Comparison of ENCODE assay signal across 3 fruit fly cellular contexts in genomic region chr2L:10694053-10694618, dm6.
TF ChIP-seq lines count a peak whose summit lies in the region.

CG17108 (minus strand) TSS chr2L:10694103.

TF ChIP-seq in whole organism, adult, 20 proteins besides CTCF, POLR2A, EP300 and RAD21:
- TF ChIP-seq ovo (GFP tag; optimal IDR thresholded peaks at IDR 0.05; lab: Kevin White, UChicago) (no peak), tj (GFP tag; optimal IDR thresholded peaks at IDR 0.05; lab: Kevin White, UChicago) (no peak), CG7045 (GFP tag; optimal IDR thresholded peaks at IDR 0.05; lab: Kevin White, UChicago) (no peak), CG1620 (GFP tag; optimal IDR thresholded peaks at IDR 0.05; lab: Kevin White, UChicago) (no peak), CG33017 (tag; optimal IDR thresholded peaks at IDR 0.05; lab: Kevin White, UChicago) (peak; percentile 78), bab1 (GFP tag; optimal IDR thresholded peaks at IDR 0.05; lab: Kevin White, UChicago) (no peak), CG11617 (GFP tag; optimal IDR thresholded peaks at IDR 0.05; lab: Kevin White, UChicago) (no peak), cic (GFP tag; optimal IDR thresholded peaks at IDR 0.05; lab: Kevin White, UChicago) (no peak), cnc (optimal IDR thresholded peaks at IDR 0.05; lab: Kevin White, UChicago) (no peak), pad (GFP tag; optimal IDR thresholded peaks at IDR 0.05; lab: Kevin White, UChicago) (no peak), CG5204 (GFP tag; optimal IDR thresholded peaks at IDR 0.05; lab: Kevin White, UChicago) (no peak), CG7101 (tag; optimal IDR thresholded peaks at IDR 0.05; lab: Kevin White, UChicago) (peak; percentile 17), kay (GFP tag; lab: Kevin White, UChicago; ENCODE audit: borderline replicate concordance) (peak; percentile 75), CG14711 (tag; optimal IDR thresholded peaks at IDR 0.05; lab: Kevin White, UChicago) (peak; percentile 38)

TF ChIP-seq in whole organism, prepupa, 60 proteins besides CTCF, POLR2A, EP300 and RAD21:
- peak; percentile 53 for TF ChIP-seq Ets96B (tag; optimal IDR thresholded peaks at IDR 0.05; lab: Kevin White, UChicago)
- peak; percentile 30 for TF ChIP-seq Eip78C (GFP tag; lab: Kevin White, UChicago)
- no peak for TF ChIP-seq Hr4 (GFP tag; optimal IDR thresholded peaks at IDR 0.05; lab: Kevin White, UChicago)
- TF ChIP-seq dsx (GFP tag; optimal IDR thresholded peaks at IDR 0.05; lab: Kevin White, UChicago; ENCODE audit: poor library complexity, severe bottlenecking): peak; percentile 8
- TF ChIP-seq CG6808 (GFP tag; optimal IDR thresholded peaks at IDR 0.05; lab: Kevin White, UChicago): peak; percentile 42
- peak in 1 of 2 experiments; percentile 22 for TF ChIP-seq ss (GFP tag; optimal IDR thresholded peaks at IDR 0.05; lab: Kevin White, UChicago)
- TF ChIP-seq CG9139 (GFP tag; optimal IDR thresholded peaks at IDR 0.05; lab: Kevin White, UChicago): peak; percentile 21
- TF ChIP-seq topi (GFP tag; optimal IDR thresholded peaks at IDR 0.05; lab: Kevin White, UChicago): no peak
- peak; percentile 80 for TF ChIP-seq svp (GFP tag; lab: Kevin White, UChicago)
- TF ChIP-seq Blimp-1 (GFP tag; optimal IDR thresholded peaks at IDR 0.05; lab: Kevin White, UChicago): no peak
- TF ChIP-seq fd85E (GFP tag; optimal IDR thresholded peaks at IDR 0.05; lab: Kevin White, UChicago): no peak

TF ChIP-seq in whole organism, pupa, 21 proteins besides CTCF, POLR2A, EP300 and RAD21:
- peak; percentile 55 for TF ChIP-seq CG8159 (tag; optimal IDR thresholded peaks at IDR 0.05; lab: Kevin White, UChicago)
- TF ChIP-seq CG12605 (GFP tag; IDR thresholded peaks at IDR 0.05; lab: Robert Waterston, UW): no peak
- TF ChIP-seq CG9948 (tag; optimal IDR thresholded peaks at IDR 0.05; lab: Kevin White, UChicago): peak; percentile 32
- no peak for TF ChIP-seq EcR (GFP tag; optimal IDR thresholded peaks at IDR 0.05; lab: Kevin White, UChicago)
- TF ChIP-seq CG14655 (GFP tag; optimal IDR thresholded peaks at IDR 0.05; lab: Kevin White, UChicago): peak; percentile 6
- peak; percentile 36 for TF ChIP-seq CG15710 (tag; optimal IDR thresholded peaks at IDR 0.05; lab: Kevin White, UChicago)
